Worm (Caenorhabditis elegans): ENCODE data around the gene T09F3.2.

- no peak for TF ChIP-seq dao-5 (tag; optimal IDR thresholded peaks at IDR 0.05)
- TF ChIP-seq him-1 (tag; optimal IDR thresholded peaks at IDR 0.05) = no peak
Measured at ce11 chrII:10346075-10346474, 44.9 kb upstream of the T09F3.2 start, which contains the start of gene C07E3.10.
